Worm (Caenorhabditis elegans) whole organism, L2 larva: ENCODE data around the gene mboa-4.

Experiments
- C34F6.9 ChIP-seq: fragments of 150-350 bp; optimal IDR thresholded peaks from 2 replicates; lab custom pipeline; 2014; ENCODE audit warnings: missing biosample characterization, missing genetic modification characterization
- F13H6.1 ChIP-seq: sonication (generic microtip); optimal IDR thresholded peaks from 2 replicates; lab custom pipeline; 2016; ENCODE audit warnings: missing genetic modification characterization, missing compliant biosample characterization
- R02D3.7 ChIP-seq: fragments of 150-350 bp; optimal IDR thresholded peaks from 2 replicates; lab custom pipeline; 2014; ENCODE audit warnings: missing biosample characterization, missing genetic modification characterization
- Y55F3AM.14 ChIP-seq: fragments of 200-800 bp; sonication (Bioruptor generic); optimal IDR thresholded peaks from 2 replicates; lab custom pipeline; 2018; ENCODE audit warnings: mild to moderate bottlenecking, missing genetic modification characterization, missing compliant biosample characterization
- ZK546.5 ChIP-seq: sonication (generic microtip); optimal IDR thresholded peaks from 2 replicates; lab custom pipeline; 2017; ENCODE audit warnings: missing biosample characterization, missing genetic modification characterization
- alr-1 ChIP-seq: fragments of 150-350 bp; optimal IDR thresholded peaks from 2 replicates; lab custom pipeline; 2014; ENCODE audit warnings: missing biosample characterization, missing genetic modification characterization
- aly-2 ChIP-seq: fragments of 150-350 bp; optimal IDR thresholded peaks from 2 replicates; lab custom pipeline; 2014; ENCODE audit warnings: missing biosample characterization, missing genetic modification characterization
- ama-1 ChIP-seq: fragments of 150-350 bp; optimal IDR thresholded peaks from 2 replicates; lab custom pipeline; 2018; ENCODE audit warnings: inconsistent platforms
- blmp-1 ChIP-seq: sonication (generic microtip); optimal IDR thresholded peaks from 2 replicates; lab custom pipeline; 2017; ENCODE audit warnings: missing genetic modification characterization, mild to moderate bottlenecking, missing compliant biosample characterization, antibody characterized with exemption, moderate library complexity; ENCODE audit not compliant: insufficient read depth
- ceh-82 ChIP-seq: fragments of 150-350 bp; optimal IDR thresholded peaks from 2 replicates; lab custom pipeline; 2014; ENCODE audit warnings: missing biosample characterization, missing genetic modification characterization
- crh-2 ChIP-seq: sonication (generic microtip); optimal IDR thresholded peaks from 2 replicates; lab custom pipeline; 2017; ENCODE audit warnings: missing biosample characterization, missing genetic modification characterization
- dmd-4 ChIP-seq: sonication (generic microtip); optimal IDR thresholded peaks from 2 replicates; lab custom pipeline; 2017; ENCODE audit warnings: missing biosample characterization, missing genetic modification characterization
- egl-27 ChIP-seq: sonication (generic microtip); optimal IDR thresholded peaks from 3 replicates; lab custom pipeline; 2017; ENCODE audit warnings: missing biosample characterization, missing genetic modification reagents, missing genetic modification characterization
- elt-1 ChIP-seq: fragments of 150-350 bp; optimal IDR thresholded peaks from 2 replicates; lab custom pipeline; 2014; ENCODE audit warnings: missing biosample characterization, missing genetic modification characterization
- elt-3 ChIP-seq: sonication (generic microtip); optimal IDR thresholded peaks from 2 replicates; lab custom pipeline; 2017; ENCODE audit warnings: missing biosample characterization, missing genetic modification characterization
- fos-1 ChIP-seq: fragments of 150-350 bp; optimal IDR thresholded peaks from 2 replicates; lab custom pipeline; 2014; ENCODE audit warnings: missing biosample characterization, missing genetic modification characterization
- gmeb-1 ChIP-seq: fragments of 150-350 bp; optimal IDR thresholded peaks from 2 replicates; lab custom pipeline; 2014; ENCODE audit warnings: missing biosample characterization, missing genetic modification characterization
- lin-11 ChIP-seq: fragments of 150-350 bp; sonication (generic microtip); optimal IDR thresholded peaks from 2 replicates; lab custom pipeline; 2014; ENCODE audit warnings: missing biosample characterization, missing genetic modification characterization, inconsistent platforms, mixed read lengths
- lin-13 ChIP-seq: fragments of 150-350 bp; optimal IDR thresholded peaks from 2 replicates; lab custom pipeline; 2014; ENCODE audit warnings: missing biosample characterization, missing genetic modification reagents, missing genetic modification characterization
- lsy-2 ChIP-seq, 2 experiments: fragments of 150-350 bp in 1 of 2; sonication (generic microtip) in 1 of 2; optimal IDR thresholded peaks; 2 replicates each; lab custom pipeline; 2014 to 2017; ENCODE audit warnings: missing biosample characterization in 2 of 2, missing genetic modification characterization in 2 of 2
- mab-5 ChIP-seq: fragments of 150-350 bp; optimal IDR thresholded peaks from 2 replicates; lab custom pipeline; 2014; ENCODE audit warnings: missing biosample characterization, missing genetic modification characterization
- nhr-129 ChIP-seq: fragments of 150-350 bp; optimal IDR thresholded peaks from 2 replicates; lab custom pipeline; 2014; ENCODE audit warnings: missing biosample characterization, missing genetic modification characterization
- nhr-21 ChIP-seq: fragments of 150-350 bp; optimal IDR thresholded peaks from 2 replicates; lab custom pipeline; 2014; ENCODE audit warnings: missing biosample characterization, missing genetic modification characterization
- nhr-237 ChIP-seq: fragments of 150-350 bp; optimal IDR thresholded peaks from 2 replicates; lab custom pipeline; 2014; ENCODE audit warnings: missing biosample characterization, missing genetic modification characterization
- nhr-25 ChIP-seq: fragments of 150-350 bp; sonication (generic microtip); optimal IDR thresholded peaks from 3 replicates; lab custom pipeline; 2014; ENCODE audit warnings: missing biosample characterization, missing genetic modification characterization
- nhr-6 ChIP-seq: fragments of 150-350 bp; optimal IDR thresholded peaks from 2 replicates; lab custom pipeline; 2014; ENCODE audit warnings: missing biosample characterization, missing genetic modification characterization
- peb-1 ChIP-seq: fragments of 150-350 bp; optimal IDR thresholded peaks from 2 replicates; lab custom pipeline; 2014; ENCODE audit warnings: missing biosample characterization, missing genetic modification characterization
- sem-4 ChIP-seq: fragments of 150-350 bp; optimal IDR thresholded peaks from 2 replicates; lab custom pipeline; 2014; ENCODE audit warnings: missing biosample characterization, missing genetic modification reagents, missing genetic modification characterization
- skn-1 ChIP-seq: sonication (generic microtip); optimal IDR thresholded peaks from 2 replicates; lab custom pipeline; 2017; ENCODE audit warnings: missing biosample characterization, missing genetic modification characterization
- sma-3 ChIP-seq: sonication (generic microtip); optimal IDR thresholded peaks from 2 replicates; lab custom pipeline; 2016; ENCODE audit warnings: missing genetic modification reagents, missing genetic modification characterization, missing compliant biosample characterization
- sma-9 ChIP-seq, 2 experiments: fragments of 150-350 bp in 1 of 2; sonication (generic microtip) in 1 of 2; optimal IDR thresholded peaks; 2 replicates each; lab custom pipeline; 2014 to 2016; ENCODE audit warnings: missing genetic modification characterization in 2 of 2, mild to moderate bottlenecking in 1 of 2, missing biosample characterization in 1 of 2, missing compliant biosample characterization in 1 of 2, missing genetic modification reagents in 1 of 2, moderate library complexity in 1 of 2
- snpc-4 ChIP-seq: fragments of 150-350 bp; optimal IDR thresholded peaks from 2 replicates; lab custom pipeline; 2014; ENCODE audit warnings: missing biosample characterization, missing genetic modification characterization
- unc-55 ChIP-seq: fragments of 150-350 bp; sonication (generic microtip); optimal IDR thresholded peaks from 3 replicates; lab custom pipeline; 2014; ENCODE audit warnings: missing biosample characterization, missing genetic modification reagents, missing genetic modification characterization
- unc-62 ChIP-seq: fragments of 150-350 bp; optimal IDR thresholded peaks from 2 replicates; lab custom pipeline; 2014; ENCODE audit warnings: missing biosample characterization, missing genetic modification reagents, missing genetic modification characterization
- ztf-1 ChIP-seq: fragments of 200-800 bp; sonication (Bioruptor generic); conservative IDR thresholded peaks from 2 replicates; pipeline ENCODE4 v1.3.6; 2022; ENCODE audit warnings: missing genetic modification characterization, missing compliant biosample characterization
- ztf-4 ChIP-seq: fragments of 150-350 bp; optimal IDR thresholded peaks from 2 replicates; lab custom pipeline; 2014; ENCODE audit warnings: missing biosample characterization, missing genetic modification characterization

Gene mboa-4

ce11 chrIV:11146962-11147470 is 12.8 kb downstream of the mboa-4 start, which contains the start of gene pigq-1:
Gene pigq-1 (minus strand): TSS chrIV:11147247.
- TF ChIP-seq lin-13, result peak; percentile 45
- TF ChIP-seq nhr-25 (tag; lab: Kevin White, UChicago), result peak; percentile 46
- peak; percentile 5 for TF ChIP-seq F13H6.1 (tag; lab: Kevin White, UChicago)
- TF ChIP-seq sem-4 (tag; lab: Kevin White, UChicago), result peak; percentile 21
- TF ChIP-seq crh-2 (tag; lab: Kevin White, UChicago), result peak; percentile 57
- no peak for TF ChIP-seq blmp-1 (tag; lab: Kevin White, UChicago)
- TF ChIP-seq peb-1 (tag; lab: Kevin White, UChicago), result no peak
- TF ChIP-seq Y55F3AM.14, result peak; percentile 40
- TF ChIP-seq nhr-6 (tag; lab: Kevin White, UChicago), result no peak
- no peak for TF ChIP-seq unc-55
- TF ChIP-seq ama-1 (lab: Kevin White, UChicago), result peak; percentile 14
- peak; percentile 20 for TF ChIP-seq ZK546.5
- peak; percentile 46 for TF ChIP-seq sma-3 (GFP tag; lab: Kevin White, UChicago)
- peak; percentile 55 for TF ChIP-seq nhr-21
- no peak for TF ChIP-seq nhr-237 (tag; lab: Kevin White, UChicago)
- no peak for TF ChIP-seq gmeb-1 (tag; lab: Kevin White, UChicago)
- TF ChIP-seq snpc-4 (tag; lab: Kevin White, UChicago), result no peak
- no peak for TF ChIP-seq unc-62 (GFP tag; lab: Kevin White, UChicago)
- TF ChIP-seq lsy-2 (tag; optimal IDR thresholded peaks at IDR 0.05; lab: Kevin White, UChicago), result peak in 1 of 2 experiments; percentile 64
- no peak for TF ChIP-seq nhr-129 (tag; lab: Kevin White, UChicago)
- no peak for TF ChIP-seq egl-27 (tag; lab: Kevin White, UChicago)
- peak; percentile 23 for TF ChIP-seq ztf-4 (tag; lab: Kevin White, UChicago)
- no peak for TF ChIP-seq sma-9 (GFP tag; optimal IDR thresholded peaks at IDR 0.05; lab: Kevin White, UChicago)
- no peak for TF ChIP-seq sma-9 (tag; optimal IDR thresholded peaks at IDR 0.05; lab: Kevin White, UChicago)
- TF ChIP-seq, all 48 proteins: peak for 12

ce11 chrIV:11146492-11146891 is 13.3 kb downstream of the mboa-4 start:
- TF ChIP-seq egl-27 (tag; lab: Kevin White, UChicago) (no peak), peb-1 (tag; lab: Kevin White, UChicago) (no peak), fos-1 (tag; lab: Kevin White, UChicago) (no peak), snpc-4 (tag; lab: Kevin White, UChicago) (no peak), ztf-4 (tag; lab: Kevin White, UChicago) (no peak), lin-13 (no peak), elt-1 (tag; lab: Kevin White, UChicago) (no peak), lsy-2 (tag; optimal IDR thresholded peaks at IDR 0.05; lab: Kevin White, UChicago) (no peak), unc-62 (GFP tag; lab: Kevin White, UChicago) (no peak), elt-3 (no peak)
- TF ChIP-seq, all 48 proteins: peak for 0

- TF ChIP-seq aly-2 (tag; lab: Kevin White, UChicago), result no peak
- no peak for TF ChIP-seq fos-1 (tag; lab: Kevin White, UChicago)
These were observed 13.9 kb downstream of the mboa-4 start for ce11 chrIV:11145929-11146339.

ce11 chrIV:11143228-11143444 is 16.6 kb downstream of the mboa-4 start, which contains the start of gene F01G4.4:
Gene F01G4.4 (plus strand): TSS chrIV:11143345.
- TF ChIP-seq skn-1 (tag; lab: Kevin White, UChicago) (no peak), R02D3.7 (tag; lab: Kevin White, UChicago) (no peak), nhr-6 (tag; lab: Kevin White, UChicago) (no peak), C34F6.9 (no peak), ZK546.5 (no peak), gmeb-1 (tag; lab: Kevin White, UChicago) (no peak), sma-9 (GFP tag; optimal IDR thresholded peaks at IDR 0.05; lab: Kevin White, UChicago) (no peak), sma-9 (tag; optimal IDR thresholded peaks at IDR 0.05; lab: Kevin White, UChicago) (no peak)

ce11 chrIV:11142314-11143227 is 17.2 kb downstream of the mboa-4 start, which contains the start of gene skih-2:
Gene skih-2 (minus strand): TSS chrIV:11142364.
- TF ChIP-seq unc-62 (GFP tag; lab: Kevin White, UChicago) (no peak), ZK546.5 (no peak), unc-55 (peak; percentile 78), fos-1 (tag; lab: Kevin White, UChicago) (no peak), ama-1 (lab: Kevin White, UChicago) (no peak), dmd-4 (no peak), blmp-1 (tag; lab: Kevin White, UChicago) (no peak), skn-1 (tag; lab: Kevin White, UChicago) (no peak), mab-5 (tag; lab: Kevin White, UChicago) (no peak), egl-27 (tag; lab: Kevin White, UChicago) (no peak), ceh-82 (tag; lab: Kevin White, UChicago) (no peak), lsy-2 (tag; optimal IDR thresholded peaks at IDR 0.05; lab: Kevin White, UChicago) (peak; percentile 14 to 80), C34F6.9 (peak; percentile 79), alr-1 (tag; lab: Kevin White, UChicago) (no peak), gmeb-1 (tag; lab: Kevin White, UChicago) (peak; percentile 92), nhr-25 (tag; lab: Kevin White, UChicago) (peak; percentile 5), ztf-1 (no peak), lin-13 (peak; percentile 29), sem-4 (tag; lab: Kevin White, UChicago) (no peak), lin-11 (tag; lab: Kevin White, UChicago) (no peak), F13H6.1 (tag; lab: Kevin White, UChicago) (no peak), crh-2 (tag; lab: Kevin White, UChicago) (peak; percentile 6)
- TF ChIP-seq, all 48 proteins: peak for 7
